Worm (Caenorhabditis elegans) whole organism, L1 larva: Measurements from ENCODE around the gene M163.10.

ENCODE experiments used
- ceh-8 ChIP-seq: fragments of 200-800 bp; sonication (Bioruptor generic); optimal IDR thresholded peaks from 2 replicates; lab custom pipeline; 2018; ENCODE audit warnings: mild to moderate bottlenecking, missing genetic modification characterization, moderate library complexity, missing compliant biosample characterization
- egl-13 ChIP-seq: sonication (generic microtip); optimal IDR thresholded peaks from 2 replicates; lab custom pipeline; 2016; ENCODE audit warnings: missing genotype, missing genetic modification reagents, missing genetic modification characterization, missing compliant biosample characterization
- elt-2 ChIP-seq: sonication (generic microtip); optimal IDR thresholded peaks from 2 replicates; lab custom pipeline; 2016; ENCODE audit warnings: missing genetic modification characterization, mild to moderate bottlenecking, inconsistent platforms, missing compliant biosample characterization, missing genetic modification reagents
- fkh-10 ChIP-seq: sonication (generic microtip); optimal IDR thresholded peaks from 2 replicates; lab custom pipeline; 2017; ENCODE audit warnings: missing biosample characterization, missing genetic modification reagents, missing genetic modification characterization
- hpl-2 ChIP-seq: fragments of 150-350 bp; optimal IDR thresholded peaks from 2 replicates; lab custom pipeline; 2014; ENCODE audit warnings: missing biosample characterization, missing genetic modification reagents, missing genetic modification characterization
- lin-13 ChIP-seq: fragments of 150-350 bp; optimal IDR thresholded peaks from 2 replicates; lab custom pipeline; 2014; ENCODE audit warnings: missing biosample characterization, missing genetic modification reagents, missing genetic modification characterization
- lin-39 ChIP-seq: fragments of 150-350 bp; optimal IDR thresholded peaks from 2 replicates; lab custom pipeline; 2014; ENCODE audit warnings: missing biosample characterization, missing genetic modification reagents, missing genetic modification characterization
- lsy-2 ChIP-seq, 2 experiments: fragments of 150-350 bp; optimal IDR thresholded peaks; 2 replicates each; lab custom pipeline; 2014; ENCODE audit warnings: missing biosample characterization in 2 of 2, missing genetic modification characterization in 2 of 2
- skn-1 ChIP-seq: fragments of 150-350 bp; optimal IDR thresholded peaks from 2 replicates; lab custom pipeline; 2014; ENCODE audit warnings: missing biosample characterization, missing genetic modification characterization
- tbx-2 ChIP-seq: sonication (generic microtip); optimal IDR thresholded peaks from 2 replicates; lab custom pipeline; 2016; ENCODE audit warnings: missing genetic modification characterization, missing compliant biosample characterization
- unc-62 ChIP-seq: fragments of 150-350 bp; optimal IDR thresholded peaks from 2 replicates; lab custom pipeline; 2014; ENCODE audit warnings: missing biosample characterization, missing genetic modification reagents, missing genetic modification characterization
- zip-4 ChIP-seq: fragments of 200-800 bp; sonication (Bioruptor generic); optimal IDR thresholded peaks from 2 replicates; lab custom pipeline; 2018; ENCODE audit warnings: mild to moderate bottlenecking, missing genetic modification characterization, moderate library complexity, missing compliant biosample characterization

- TF ChIP-seq lin-13 (GFP tag; lab: Kevin White, UChicago) = no peak
- no peak for TF ChIP-seq lin-39 (tag; lab: Kevin White, UChicago)
- TF ChIP-seq skn-1 (tag; lab: Kevin White, UChicago) = peak; percentile 47
- no peak for TF ChIP-seq ceh-8 (GFP tag; lab: Kevin White, UChicago)
- no peak for TF ChIP-seq unc-62 (GFP tag; lab: Kevin White, UChicago)
- TF ChIP-seq hpl-2 (GFP tag; lab: Kevin White, UChicago) = no peak
- no peak for TF ChIP-seq tbx-2 (tag; lab: Kevin White, UChicago)
- TF ChIP-seq lsy-2 (tag; optimal IDR thresholded peaks at IDR 0.05; lab: Kevin White, UChicago) = peak in 1 of 2 experiments; percentile 1
- TF ChIP-seq egl-13 (tag; lab: Kevin White, UChicago) = no peak
- TF ChIP-seq zip-4 (GFP tag; lab: Kevin White, UChicago) = no peak
- TF ChIP-seq fkh-10 (GFP tag; lab: Kevin White, UChicago) = no peak
- no peak for TF ChIP-seq elt-2 (tag; lab: Kevin White, UChicago)
Measured at ce11 chrX:14510358-14510757, 39.6 kb downstream of the M163.10 start.
